Worm (Caenorhabditis elegans) whole organism, midembryonic: ENCODE results near the gene F28H6.8.

Experiments
- T22C8.4 ChIP-seq: fragments of 200-800 bp; sonication (Bioruptor generic); IDR thresholded peaks from 2 replicates; pipeline ENCODE4 v1.3.6; 2022; ENCODE audit warnings: missing genetic modification characterization, missing compliant biosample characterization
- cog-1 ChIP-seq: sonication (generic microtip); optimal IDR thresholded peaks from 2 replicates; lab custom pipeline; 2016; ENCODE audit warnings: missing genetic modification characterization, missing compliant biosample characterization
- flt-1 ChIP-seq: fragments of 200-800 bp; sonication (Bioruptor generic); IDR thresholded peaks from 2 replicates; pipeline ENCODE4 v1.3.6; 2022; ENCODE audit warnings: missing genetic modification characterization, missing compliant biosample characterization
- klf-2 ChIP-seq: fragments of 200-800 bp; sonication (Bioruptor generic); conservative IDR thresholded peaks from 2 replicates; pipeline ENCODE4 v1.3.6; 2022; ENCODE audit warnings: missing genetic modification reagents, missing genetic modification characterization, missing compliant biosample characterization
- med-1 ChIP-seq: sonication (generic microtip); optimal IDR thresholded peaks from 2 replicates; lab custom pipeline; 2017; ENCODE audit warnings: missing genetic modification characterization, mild to moderate bottlenecking, missing compliant biosample characterization, antibody characterized with exemption, missing genetic modification reagents; ENCODE audit not compliant: insufficient read depth
- ref-1 ChIP-seq: fragments of 200-800 bp; sonication (Bioruptor generic); conservative IDR thresholded peaks from 2 replicates; pipeline ENCODE4 v1.3.6; 2022; ENCODE audit warnings: missing genetic modification reagents, missing genetic modification characterization, missing compliant biosample characterization
- tab-1 ChIP-seq: fragments of 200-800 bp; sonication (Bioruptor generic); IDR thresholded peaks from 2 replicates; pipeline ENCODE4 v1.3.6; 2022; ENCODE audit warnings: missing genetic modification characterization, missing compliant biosample characterization
- ztf-23 ChIP-seq: fragments of 200-800 bp; sonication (Bioruptor generic); IDR thresholded peaks from 2 replicates; pipeline ENCODE4 v1.3.6; 2022; ENCODE audit warnings: missing genetic modification reagents, missing genetic modification characterization, missing compliant biosample characterization
- ztf-29 ChIP-seq: fragments of 200-800 bp; sonication (Bioruptor generic); IDR thresholded peaks from 2 replicates; pipeline ENCODE4 v1.3.6; 2022; ENCODE audit warnings: missing genetic modification reagents, missing genetic modification characterization, missing compliant biosample characterization

DNA sequence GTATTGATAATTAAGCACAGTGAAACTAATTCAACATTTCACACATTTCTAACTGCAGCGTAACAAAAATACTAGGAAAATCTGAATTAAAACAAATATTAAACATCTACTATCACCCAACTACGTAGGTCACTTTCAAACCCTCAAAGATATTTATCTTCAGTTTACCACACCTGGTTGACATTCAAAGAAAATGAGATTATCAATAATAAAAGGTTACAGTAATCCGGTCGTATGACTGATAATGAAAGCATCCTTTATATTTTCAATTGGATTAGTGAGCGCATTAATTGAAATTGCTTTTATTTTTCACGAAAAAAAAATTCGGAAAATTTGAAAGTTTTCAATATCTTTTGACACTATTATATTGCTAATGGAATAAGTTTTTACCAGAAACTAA lies 48.4 kb upstream of the F28H6.8 start:
- TF ChIP-seq tab-1 (GFP tag; lab: Robert Waterston, UW), result no peak
- no peak for TF ChIP-seq ref-1 (GFP tag; lab: Robert Waterston, UW)
- TF ChIP-seq ztf-29 (GFP tag; lab: Robert Waterston, UW), result no peak
- no peak for TF ChIP-seq T22C8.4 (GFP tag; lab: Robert Waterston, UW)
- TF ChIP-seq cog-1 (tag; lab: Kevin White, UChicago), result no peak
- no peak for TF ChIP-seq flt-1 (GFP tag; lab: Robert Waterston, UW)
- no peak for TF ChIP-seq ztf-23 (GFP tag; lab: Robert Waterston, UW)
- TF ChIP-seq klf-2 (GFP tag; lab: Robert Waterston, UW), result no peak
- no peak for TF ChIP-seq med-1
